Fruit fly (Drosophila melanogaster) whole organism, adult: ENCODE data around the gene hdly.

ENCODE experiments used
- CG11617 ChIP-seq: fragments of 200-800 bp; sonication (Bioruptor generic); optimal IDR thresholded peaks from 2 replicates; lab custom pipeline; 2017; ENCODE audit warnings: mild to moderate bottlenecking, missing biosample characterization, missing genetic modification reagents, missing genetic modification characterization
- CG12768 ChIP-seq: fragments of 200-800 bp; sonication (Bioruptor generic); optimal IDR thresholded peaks from 2 replicates; lab custom pipeline; 2017; ENCODE audit warnings: missing biosample characterization, missing genetic modification characterization, mild to moderate bottlenecking, moderate library complexity, missing genetic modification reagents
- CG14711 ChIP-seq: fragments of 200-800 bp; sonication (Bioruptor generic); optimal IDR thresholded peaks from 2 replicates; lab custom pipeline; 2018; ENCODE audit warnings: missing biosample characterization, mild to moderate bottlenecking, missing genetic modification characterization, moderate library complexity
- CG1620 ChIP-seq: fragments of 200-800 bp; sonication (Bioruptor generic); optimal IDR thresholded peaks from 2 replicates; lab custom pipeline; 2016; ENCODE audit warnings: missing biosample characterization, missing genetic modification characterization
- CG33017 ChIP-seq: fragments of 200-800 bp; sonication (Bioruptor generic); optimal IDR thresholded peaks from 2 replicates; lab custom pipeline; 2018; ENCODE audit warnings: missing biosample characterization, mild to moderate bottlenecking, missing genetic modification characterization, moderate library complexity
- CG5204 ChIP-seq: fragments of 200-800 bp; sonication (Bioruptor generic); optimal IDR thresholded peaks from 2 replicates; lab custom pipeline; 2016; ENCODE audit warnings: missing biosample characterization, missing genetic modification characterization
- CG7045 ChIP-seq: fragments of 200-800 bp; sonication (Bioruptor generic); optimal IDR thresholded peaks from 2 replicates; lab custom pipeline; 2017; ENCODE audit warnings: missing biosample characterization, mild to moderate bottlenecking, missing genetic modification characterization
- CG7101 ChIP-seq: fragments of 200-800 bp; sonication (Bioruptor generic); optimal IDR thresholded peaks from 2 replicates; lab custom pipeline; 2018; ENCODE audit warnings: missing biosample characterization, mild to moderate bottlenecking, missing genetic modification characterization, moderate library complexity
- Clk ChIP-seq: fragments of 200-800 bp; sonication (Bioruptor generic); optimal IDR thresholded peaks from 2 replicates; lab custom pipeline; 2017; ENCODE audit warnings: missing biosample characterization, missing genetic modification characterization
- Crg-1 ChIP-seq: fragments of 200-800 bp; sonication (Bioruptor generic); optimal IDR thresholded peaks from 2 replicates; lab custom pipeline; 2016; ENCODE audit warnings: missing biosample characterization, missing genetic modification characterization
- Hr96 ChIP-seq: fragments of 200-800 bp; sonication (Bioruptor generic); optimal IDR thresholded peaks from 2 replicates; lab custom pipeline; 2016; ENCODE audit warnings: missing biosample characterization, missing genetic modification characterization
- Mnt ChIP-seq: fragments of 200-800 bp; sonication (Bioruptor generic); optimal IDR thresholded peaks from 2 replicates; lab custom pipeline; 2016; ENCODE audit warnings: missing biosample characterization, mild to moderate bottlenecking, missing genetic modification characterization
- bab1 ChIP-seq: fragments of 200-800 bp; sonication (Bioruptor generic); optimal IDR thresholded peaks from 3 replicates; lab custom pipeline; 2019; ENCODE audit warnings: missing biosample characterization, mild to moderate bottlenecking, missing genetic modification characterization, moderate library complexity
- cic ChIP-seq: fragments of 200-800 bp; sonication (Bioruptor generic); optimal IDR thresholded peaks from 2 replicates; lab custom pipeline; 2017; ENCODE audit warnings: missing biosample characterization, mild to moderate bottlenecking, missing genetic modification characterization, moderate library complexity
- cnc ChIP-seq, 2 experiments: fragments of >200 bp; optimal IDR thresholded peaks; 2 replicates each; lab custom pipeline; 2017
- kay ChIP-seq: fragments of 200-800 bp; sonication (Bioruptor generic); peaks from one replicate; lab custom pipeline; 2016; ENCODE audit warnings: missing biosample characterization, missing genetic modification characterization, borderline replicate concordance
- ovo ChIP-seq: fragments of 200-800 bp; sonication (Bioruptor generic); optimal IDR thresholded peaks from 2 replicates; lab custom pipeline; 2016; ENCODE audit warnings: missing biosample characterization, missing genetic modification characterization
- pad ChIP-seq: fragments of 200-800 bp; sonication (Bioruptor generic); optimal IDR thresholded peaks from 3 replicates; lab custom pipeline; 2017; ENCODE audit warnings: missing biosample characterization, missing genetic modification characterization, mild to moderate bottlenecking, moderate library complexity, missing genetic modification reagents
- tj ChIP-seq: fragments of 200-800 bp; sonication (Bioruptor generic); optimal IDR thresholded peaks from 3 replicates; lab custom pipeline; 2017; ENCODE audit warnings: missing biosample characterization, mild to moderate bottlenecking, missing genetic modification characterization, moderate library complexity
- toe ChIP-seq: fragments of 200-800 bp; sonication (Bioruptor generic); optimal IDR thresholded peaks from 2 replicates; lab custom pipeline; 2016; ENCODE audit warnings: missing biosample characterization, missing genetic modification characterization

hdly gene

DNA sequence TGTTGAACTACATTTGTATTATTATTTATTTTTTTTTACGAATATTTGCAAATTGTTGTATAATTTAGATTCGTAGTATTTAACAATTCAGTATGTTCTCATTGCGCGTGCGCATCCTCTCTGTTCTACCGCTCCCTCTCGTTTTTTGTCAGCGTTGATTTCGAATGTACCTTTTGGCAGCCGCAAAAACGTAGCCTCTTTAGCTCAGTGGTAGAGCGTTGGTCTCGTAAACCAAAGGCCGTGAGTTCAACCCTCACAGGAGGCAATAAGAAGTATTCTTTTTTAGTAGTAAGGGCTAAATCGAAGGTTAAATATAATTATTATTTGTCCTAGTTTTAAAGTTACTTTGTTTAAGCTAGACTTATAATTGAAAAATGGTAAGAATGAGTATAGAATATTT is 23.6 kb upstream of the hdly start:
- TF ChIP-seq CG33017 (tag; lab: Kevin White, UChicago), result no peak
- TF ChIP-seq Hr96 (GFP tag; lab: Kevin White, UChicago), result no peak
- peak; percentile 33 for TF ChIP-seq kay

DNA sequence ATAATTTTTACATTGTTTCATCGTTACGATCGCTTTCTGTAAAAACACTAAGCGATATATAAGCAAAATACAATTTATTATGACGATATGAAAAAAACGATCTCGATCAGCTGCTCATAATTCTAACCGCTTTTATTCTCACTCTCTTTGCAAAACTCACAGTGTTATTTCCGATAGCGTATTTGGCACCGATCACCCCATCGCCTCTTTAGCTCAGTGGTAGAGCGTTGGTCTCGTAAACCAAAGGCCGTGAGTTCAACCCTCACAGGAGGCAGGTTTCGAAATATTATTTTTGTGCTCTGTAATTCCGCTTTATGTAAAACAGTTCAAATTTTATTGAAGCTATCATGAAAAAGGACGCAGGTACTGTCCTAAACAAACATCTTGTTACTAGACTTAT is 23.2 kb upstream of the hdly start:
- peak; percentile 5 for TF ChIP-seq cic (GFP tag; lab: Kevin White, UChicago)
- no peak for TF ChIP-seq bab1

DNA sequence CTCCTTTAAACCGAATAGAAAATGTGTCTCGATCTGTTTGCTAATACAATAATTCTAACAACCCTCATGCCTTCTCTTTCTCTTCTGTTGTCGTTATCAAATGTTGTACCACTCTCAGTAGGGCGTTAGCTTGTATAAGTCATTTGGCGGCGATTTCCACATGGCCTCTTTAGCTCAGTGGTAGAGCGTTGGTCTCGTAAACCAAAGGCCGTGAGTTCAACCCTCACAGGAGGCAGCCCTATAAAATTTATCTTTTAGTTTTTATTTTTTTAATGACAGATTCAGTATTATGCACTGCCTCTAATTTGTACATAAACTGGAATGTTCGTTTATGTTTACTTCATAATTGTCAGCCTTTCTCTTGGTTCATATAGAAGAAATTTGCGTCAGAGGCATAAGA is 22.6 kb upstream of the hdly start:
- TF ChIP-seq ovo (GFP tag; lab: Kevin White, UChicago) (no peak), CG12768 (GFP tag; lab: Kevin White, UChicago) (no peak), toe (GFP tag; lab: Kevin White, UChicago) (no peak), Mnt (GFP tag; lab: Kevin White, UChicago) (no peak), tj (GFP tag; lab: Kevin White, UChicago) (no peak), CG33017 (tag; lab: Kevin White, UChicago) (no peak)

DNA sequence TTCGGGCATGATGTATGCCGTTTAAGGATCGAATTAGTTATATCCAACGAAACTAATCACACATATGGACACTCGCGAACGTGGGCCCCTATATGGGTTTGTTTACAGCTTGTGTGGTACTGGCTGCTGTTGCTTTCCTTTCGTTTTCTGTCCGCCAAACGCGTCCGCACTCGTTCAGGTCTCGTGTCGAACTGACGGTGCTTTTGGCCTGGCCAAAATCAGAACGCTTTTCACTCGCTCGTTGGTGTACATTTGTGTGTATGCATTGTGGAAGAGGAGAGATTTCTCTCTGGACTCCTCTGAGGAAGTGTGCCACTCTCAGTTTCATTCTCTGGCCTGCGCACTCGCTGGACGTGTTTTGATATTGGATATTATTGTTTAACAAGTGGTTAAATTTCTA is 17.0 kb upstream of the hdly start, which contains the start of gene Ktl:
Ktl (minus strand) TSS at position 193 of the 400 bp plus-strand sequence.
- no peak for TF ChIP-seq CG5204
- no peak for TF ChIP-seq tj (GFP tag; lab: Kevin White, UChicago)
- TF ChIP-seq CG14711 (tag; lab: Kevin White, UChicago), result no peak
- no peak for TF ChIP-seq CG7045 (GFP tag; lab: Kevin White, UChicago)
- TF ChIP-seq CG33017 (tag; lab: Kevin White, UChicago), result no peak
- no peak for TF ChIP-seq Mnt (GFP tag; lab: Kevin White, UChicago)
- TF ChIP-seq kay, result no peak
- TF ChIP-seq bab1, result no peak

DNA sequence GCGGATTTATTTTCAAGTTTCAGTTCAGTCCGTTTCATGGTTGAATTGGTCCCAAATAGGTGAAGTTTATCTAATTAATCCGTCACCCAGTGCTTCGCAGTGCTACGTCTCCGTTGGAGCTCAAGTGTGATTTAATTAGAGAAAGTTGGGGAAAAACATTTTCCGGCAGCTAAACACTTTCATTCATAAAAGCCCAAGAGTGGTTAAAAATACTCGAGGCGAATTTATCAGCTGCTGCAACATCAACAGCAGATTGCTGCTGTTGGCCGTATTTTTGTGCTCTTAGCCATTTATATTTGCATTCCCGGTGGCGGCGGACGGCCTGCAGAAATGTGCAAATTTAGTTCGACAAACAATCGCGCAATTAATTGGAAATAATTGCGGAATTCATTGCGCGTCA is 12.4 kb upstream of the hdly start, which contains the start of gene Grik:
Grik (plus strand) TSS at position 301 of the 400 bp plus-strand sequence.
- TF ChIP-seq CG1620 (GFP tag; lab: Kevin White, UChicago) (no peak), cnc (optimal IDR thresholded peaks at IDR 0.05; lab: Kevin White, UChicago) (no peak), ovo (GFP tag; lab: Kevin White, UChicago) (no peak), CG12768 (GFP tag; lab: Kevin White, UChicago) (no peak), kay (no peak), CG11617 (GFP tag; lab: Kevin White, UChicago) (no peak), CG7101 (tag; lab: Kevin White, UChicago) (no peak), CG7045 (GFP tag; lab: Kevin White, UChicago) (no peak), tj (GFP tag; lab: Kevin White, UChicago) (no peak)

DNA sequence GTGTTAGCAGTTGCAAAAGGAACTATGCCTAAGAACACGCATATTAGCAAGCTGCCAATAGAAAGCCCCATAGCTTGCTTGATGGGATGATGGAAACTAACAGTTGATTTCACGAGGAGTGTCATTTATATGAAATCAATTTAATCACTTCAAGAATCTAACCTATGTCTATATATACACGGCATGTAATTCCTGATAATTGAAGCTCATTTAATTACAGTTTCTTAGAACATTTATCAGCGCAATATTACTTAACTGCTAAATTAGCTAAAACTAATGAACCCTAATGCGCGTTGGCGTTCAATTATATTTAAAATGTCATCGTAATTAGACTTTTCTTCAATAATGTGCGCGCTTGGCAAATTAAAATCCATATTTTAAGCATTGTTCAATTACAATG is 8.7 kb upstream of the hdly start, which contains the start of gene TotX:
TotX (minus strand) TSS at position 101 of the 400 bp plus-strand sequence.
- TF ChIP-seq ovo (GFP tag; lab: Kevin White, UChicago), result no peak
- TF ChIP-seq bab1, result no peak
- TF ChIP-seq pad (GFP tag; lab: Kevin White, UChicago), result no peak
- no peak for TF ChIP-seq CG5204

DNA sequence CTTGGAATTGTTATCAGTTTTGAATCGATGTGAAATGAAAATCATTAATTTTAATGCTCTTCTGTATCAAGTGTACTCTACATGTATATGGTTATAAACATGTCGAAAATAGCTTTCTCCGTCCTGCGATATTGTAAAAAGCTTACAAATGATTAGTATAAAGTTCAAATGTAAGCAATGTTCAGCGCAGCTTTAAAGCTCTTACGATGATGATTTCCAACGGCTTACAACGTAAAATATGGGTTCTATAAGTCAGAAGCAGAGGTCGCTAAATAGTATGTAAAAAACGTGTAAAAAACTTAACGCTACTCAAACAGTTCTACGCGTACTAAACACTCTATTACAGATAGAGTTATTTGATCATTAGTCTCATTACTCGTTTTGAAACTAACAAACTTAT is 5.5 kb upstream of the hdly start:
- TF ChIP-seq bab1, result peak; percentile 2
- TF ChIP-seq CG7045 (GFP tag; lab: Kevin White, UChicago), result no peak

DNA sequence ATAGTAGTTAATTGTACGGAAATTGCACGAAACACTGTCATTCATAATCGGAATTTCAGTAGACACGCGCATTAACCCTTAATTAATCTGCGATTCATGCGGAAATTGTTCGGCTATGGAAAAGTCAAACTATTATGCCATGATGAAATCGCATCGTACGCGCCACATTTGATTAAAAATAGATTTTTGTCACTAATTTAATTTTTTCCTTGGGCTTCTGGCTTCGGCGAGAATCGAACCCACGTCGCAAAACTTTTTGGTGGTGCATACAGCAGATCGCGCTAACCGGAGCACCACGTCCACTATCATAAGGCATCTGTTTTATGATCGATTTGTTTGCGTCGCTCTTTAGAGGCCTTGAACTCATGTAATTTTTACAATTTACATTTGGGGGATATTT is 1.4 kb upstream of the hdly start:
- peak; percentile 55 for TF ChIP-seq cic (GFP tag; lab: Kevin White, UChicago)
- TF ChIP-seq Clk (GFP tag; lab: Kevin White, UChicago), result no peak
- no peak for TF ChIP-seq CG12768 (GFP tag; lab: Kevin White, UChicago)
- TF ChIP-seq Hr96 (GFP tag; lab: Kevin White, UChicago), result no peak
- TF ChIP-seq kay, result peak; percentile 52
- no peak for TF ChIP-seq bab1
- TF ChIP-seq CG5204, result no peak
- TF ChIP-seq toe (GFP tag; lab: Kevin White, UChicago), result no peak
- TF ChIP-seq Crg-1 (GFP tag; lab: Kevin White, UChicago), result no peak
- TF ChIP-seq Mnt (GFP tag; lab: Kevin White, UChicago), result no peak
- TF ChIP-seq CG33017 (tag; lab: Kevin White, UChicago), result no peak

DNA sequence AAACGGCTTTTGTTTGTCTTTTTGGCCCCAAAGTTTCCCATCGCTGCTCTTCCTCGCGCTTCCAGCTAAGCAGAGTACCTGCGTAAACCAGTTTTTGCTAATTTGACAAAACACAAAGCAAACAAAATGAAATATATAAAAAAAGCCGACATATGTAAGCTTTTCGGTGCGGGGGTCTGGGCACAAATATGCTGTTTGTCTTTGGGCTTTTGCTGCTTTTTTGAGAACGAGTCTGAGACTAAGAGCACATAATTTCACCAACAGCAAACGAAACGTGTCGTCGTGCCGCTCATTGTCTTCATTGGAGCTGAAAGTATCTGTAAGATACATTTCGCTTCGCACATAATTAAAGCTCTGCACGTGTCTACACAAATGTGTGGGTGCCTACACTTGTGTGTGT is 1.7 kb downstream of the hdly start:
- TF ChIP-seq tj (GFP tag; lab: Kevin White, UChicago) (peak; percentile 55), kay (peak; percentile 17), Mnt (GFP tag; lab: Kevin White, UChicago) (no peak)
